Worm (Caenorhabditis elegans): ENCODE measurements around the gene srj-9.
A peak's percentile ranks its signal among the peaks of the same experiment; 100 is the strongest.

Gene srj-9

DNA sequence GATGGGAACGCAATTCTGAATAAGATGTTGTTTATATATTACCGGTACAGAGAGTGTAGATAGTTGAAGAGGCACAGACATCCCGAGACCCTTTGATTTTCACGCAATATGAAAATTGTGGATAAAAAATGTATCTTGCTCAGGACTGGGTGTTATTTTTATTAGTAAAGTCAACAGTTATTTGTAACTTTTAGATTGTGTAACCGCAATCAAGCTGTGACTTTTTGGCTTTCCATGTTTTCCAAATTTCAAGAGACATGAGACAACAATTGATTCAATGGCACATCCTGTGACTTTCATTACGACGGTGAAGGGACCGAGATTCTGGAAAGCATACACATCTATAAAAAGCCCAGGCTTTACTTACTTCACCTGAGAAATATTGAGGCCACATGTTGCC, 44.5 kb downstream of the srj-9 start:
- TF ChIP-seq fos-1 (tag; optimal IDR thresholded peaks at IDR 0.05), result no peak
- no peak for TF ChIP-seq egl-27 (tag; optimal IDR thresholded peaks at IDR 0.05)
- no peak for TF ChIP-seq ceh-28 (tag; optimal IDR thresholded peaks at IDR 0.05)
- no peak for TF ChIP-seq eor-1 (tag; optimal IDR thresholded peaks at IDR 0.05)

DNA sequence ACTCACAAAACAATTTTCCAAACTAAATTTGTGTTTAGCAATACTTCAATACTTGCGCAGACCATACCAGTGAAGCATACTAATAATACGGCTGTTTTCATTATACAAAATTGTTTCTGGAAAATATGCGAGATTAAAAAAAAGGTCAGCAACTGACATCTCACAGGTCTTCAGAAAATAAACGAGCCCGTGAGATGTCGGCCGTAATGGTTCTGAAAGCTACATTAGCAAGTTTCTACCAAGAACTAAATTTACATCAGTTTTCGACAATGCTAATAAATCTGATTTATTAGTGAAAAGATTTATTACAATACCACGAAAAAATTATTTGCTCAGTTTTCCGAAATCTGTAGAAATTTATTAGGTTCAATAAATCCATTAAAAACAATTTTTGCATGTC, 45.8 kb downstream of the srj-9 start, which contains the start of gene srbc-31:
Gene srbc-31 (minus strand): TSS at position 101 of the 400 bp plus-strand sequence.
- TF ChIP-seq daf-12 (tag; optimal IDR thresholded peaks at IDR 0.05), result no peak

DNA sequence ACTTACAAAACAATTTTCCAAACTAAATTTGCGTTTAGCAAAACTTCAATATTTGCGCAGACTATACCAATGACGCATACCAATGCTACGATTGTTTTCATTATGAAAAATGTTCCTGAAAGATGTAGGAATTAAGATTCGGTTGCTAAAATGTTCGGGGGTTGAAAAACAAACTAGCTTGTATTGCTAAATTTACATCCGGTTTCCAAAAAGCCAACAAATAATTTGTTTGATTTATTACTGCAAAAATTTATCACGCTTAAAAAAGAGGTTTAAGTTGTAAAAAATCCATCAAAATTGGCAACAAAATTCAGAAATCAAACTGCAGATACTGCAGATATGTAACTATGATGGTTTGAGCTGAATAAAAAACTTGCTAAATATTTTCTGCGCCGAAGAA, 48.6 kb downstream of the srj-9 start, which contains the start of gene srbc-30:
Gene srbc-30 (minus strand): TSS at position 101 of the 400 bp plus-strand sequence.
- no peak for TF ChIP-seq eor-1 (tag; optimal IDR thresholded peaks at IDR 0.05)
- no peak for TF ChIP-seq lin-15B (tag; optimal IDR thresholded peaks at IDR 0.05)
- no peak for TF ChIP-seq ceh-82 (tag; optimal IDR thresholded peaks at IDR 0.05)
- no peak for TF ChIP-seq mml-1 (tag; optimal IDR thresholded peaks at IDR 0.05)
- no peak for TF ChIP-seq ceh-9 (tag; optimal IDR thresholded peaks at IDR 0.05)
- TF ChIP-seq nhr-28 (tag; optimal IDR thresholded peaks at IDR 0.05), result no peak
- TF ChIP-seq fos-1 (tag; optimal IDR thresholded peaks at IDR 0.05), result no peak
- TF ChIP-seq skn-1 (tag; optimal IDR thresholded peaks at IDR 0.05), result no peak
- TF ChIP-seq aly-2 (tag; optimal IDR thresholded peaks at IDR 0.05), result no peak
- TF ChIP-seq jun-1 (tag; optimal IDR thresholded peaks at IDR 0.05), result no peak
- TF ChIP-seq nhr-76 (tag; optimal IDR thresholded peaks at IDR 0.05), result no peak
- TF ChIP-seq nhr-25 (tag; optimal IDR thresholded peaks at IDR 0.05), result no peak

DNA sequence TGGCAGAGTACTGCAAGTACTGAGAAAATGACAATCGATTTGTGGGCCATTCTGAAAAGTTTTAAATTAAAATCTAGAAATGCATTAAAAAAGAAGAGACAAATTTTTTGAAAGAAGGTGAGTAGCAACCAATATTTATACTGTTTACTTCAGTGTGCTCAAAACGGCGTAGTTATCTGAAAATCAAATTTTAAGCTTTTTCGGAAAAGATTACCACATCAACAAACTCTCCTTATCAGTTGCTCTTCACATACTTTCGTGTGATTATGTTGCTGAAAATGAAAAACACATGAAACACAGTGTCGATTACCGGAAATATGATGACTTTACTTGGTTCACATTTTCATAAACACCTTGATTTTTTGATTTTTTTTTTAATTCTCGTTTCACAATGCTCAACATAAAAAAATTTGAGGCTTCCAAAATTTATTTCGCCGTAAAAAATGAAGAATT, 50.8 kb downstream of the srj-9 start, which contains the start of gene lys-7:
Gene lys-7 (minus strand): TSS at position 51 of the 453 bp plus-strand sequence.
- TF ChIP-seq jun-1 (tag; optimal IDR thresholded peaks at IDR 0.05) (peak; percentile 23), elt-2 (tag; optimal IDR thresholded peaks at IDR 0.05) (peak; percentile 67), pqm-1 (tag; optimal IDR thresholded peaks at IDR 0.05) (peak; percentile 2), lin-39 (tag; optimal IDR thresholded peaks at IDR 0.05) (no peak)

Measured in whole organism, L3 larva.